Fruit fly (Drosophila melanogaster): ENCODE results near the gene CG13026.
A peak's percentile ranks its signal among the peaks of the same experiment; 100 is the strongest.

CG13026 gene

dm6 chr3L:16733246-16733645 lies 7.3 kb upstream of the CG13026 start, which contains the start of gene CG9701:
Gene CG9701, plus strand, starts transcription at chr3L:16733546.
- no peak for TF ChIP-seq CG31627 (GFP tag; optimal IDR thresholded peaks at IDR 0.05)
- no peak for TF ChIP-seq CG7368 (GFP tag; optimal IDR thresholded peaks at IDR 0.05)
- no peak for TF ChIP-seq CG6792 (GFP tag; optimal IDR thresholded peaks at IDR 0.05)
- TF ChIP-seq Lpt (GFP tag; optimal IDR thresholded peaks at IDR 0.05) = no peak
- no peak for TF ChIP-seq CG11902 (GFP tag; optimal IDR thresholded peaks at IDR 0.05)
- no peak for TF ChIP-seq CG8119 (GFP tag; IDR thresholded peaks at IDR 0.05)
- no peak for TF ChIP-seq acj6 (GFP tag; optimal IDR thresholded peaks at IDR 0.05)

- TF ChIP-seq svp (GFP tag) (no peak), Blimp-1 (GFP tag; optimal IDR thresholded peaks at IDR 0.05) (no peak), vri (GFP tag; optimal IDR thresholded peaks at IDR 0.05) (no peak), CG6792 (GFP tag; optimal IDR thresholded peaks at IDR 0.05) (no peak), OdsH (GFP tag; optimal IDR thresholded peaks at IDR 0.05) (no peak), CG16779 (tag; optimal IDR thresholded peaks at IDR 0.05) (no peak), Met (GFP tag; optimal IDR thresholded peaks at IDR 0.05) (no peak), CG1621 (tag; optimal IDR thresholded peaks at IDR 0.05) (no peak)
Measured at dm6 chr3L:16730645-16731044, 4.7 kb upstream of the CG13026 start, which contains the start of gene Dbp73D. Gene Dbp73D, minus strand, starts transcription at chr3L:16730818.

dm6 chr3L:16727939-16728635 lies 2.1 kb upstream of the CG13026 start, which contains the start of gene PGRP-SB1:
Gene PGRP-SB1, minus strand, starts transcription at chr3L:16727989.
- TF ChIP-seq esn (GFP tag; optimal IDR thresholded peaks at IDR 0.05) (peak; percentile 11), CG7368 (GFP tag; optimal IDR thresholded peaks at IDR 0.05) (no peak), svp (GFP tag) (peak; percentile 97)

- TF ChIP-seq CG10631 (GFP tag; optimal IDR thresholded peaks at IDR 0.05) = no peak
- TF ChIP-seq salr (GFP tag; optimal IDR thresholded peaks at IDR 0.05) = no peak
- no peak for TF ChIP-seq net (GFP tag; optimal IDR thresholded peaks at IDR 0.05)
- TF ChIP-seq Gug (GFP tag; IDR thresholded peaks at IDR 0.05) = no peak
- TF ChIP-seq CG31627 (GFP tag; optimal IDR thresholded peaks at IDR 0.05) = no peak
- TF ChIP-seq Sox14 (GFP tag; optimal IDR thresholded peaks at IDR 0.05) = no peak
- no peak for TF ChIP-seq Hr39 (GFP tag; optimal IDR thresholded peaks at IDR 0.05)
- no peak for TF ChIP-seq Eip93F (GFP tag; optimal IDR thresholded peaks at IDR 0.05)
- TF ChIP-seq CG11294 (GFP tag; IDR thresholded peaks at IDR 0.05) = no peak
- no peak for TF ChIP-seq Lpt (GFP tag; optimal IDR thresholded peaks at IDR 0.05)
- TF ChIP-seq fkh (GFP tag; optimal IDR thresholded peaks at IDR 0.05) = no peak
- TF ChIP-seq svp (GFP tag) = no peak
- no peak for TF ChIP-seq CG34406 (GFP tag; optimal IDR thresholded peaks at IDR 0.05)
- TF ChIP-seq CG32006 (GFP tag; optimal IDR thresholded peaks at IDR 0.05) = no peak
- TF ChIP-seq ss (GFP tag; optimal IDR thresholded peaks at IDR 0.05) = no peak
- no peak for TF ChIP-seq CG7368 (GFP tag; optimal IDR thresholded peaks at IDR 0.05)
- no peak for TF ChIP-seq CG6854 (GFP tag; optimal IDR thresholded peaks at IDR 0.05)
Measured at dm6 chr3L:16724561-16724960, 1.4 kb downstream of the CG13026 start, which contains the start of gene CG13031. Gene CG13031, plus strand, starts transcription at chr3L:16724861.

dm6 chr3L:16714193-16714538 lies 11.8 kb downstream of the CG13026 start:
- TF ChIP-seq CG6792 (GFP tag; optimal IDR thresholded peaks at IDR 0.05) (no peak), CG31627 (GFP tag; optimal IDR thresholded peaks at IDR 0.05) (peak; percentile 9), CG8119 (GFP tag; IDR thresholded peaks at IDR 0.05) (no peak), CG16779 (tag; optimal IDR thresholded peaks at IDR 0.05) (no peak), Sox15 (GFP tag; optimal IDR thresholded peaks at IDR 0.05) (no peak), CG8632 (GFP tag; optimal IDR thresholded peaks at IDR 0.05) (no peak), ss (GFP tag; optimal IDR thresholded peaks at IDR 0.05) (no peak), dac (GFP tag; optimal IDR thresholded peaks at IDR 0.05) (no peak), Eip93F (GFP tag; optimal IDR thresholded peaks at IDR 0.05) (no peak), CG15336 (GFP tag; IDR thresholded peaks at IDR 0.05) (0 out of 2 replicates have a peak, but pooled peaks have one; percentile 37), fkh (GFP tag; optimal IDR thresholded peaks at IDR 0.05) (peak; percentile 92), lz (GFP tag; optimal IDR thresholded peaks at IDR 0.05) (no peak), Ets96B (tag; optimal IDR thresholded peaks at IDR 0.05) (no peak), spab (GFP tag; optimal IDR thresholded peaks at IDR 0.05) (no peak), achi (GFP tag; optimal IDR thresholded peaks at IDR 0.05) (no peak), CG3919 (GFP tag; optimal IDR thresholded peaks at IDR 0.05) (no peak), CG3032 (tag; optimal IDR thresholded peaks at IDR 0.05) (no peak), vri (GFP tag; optimal IDR thresholded peaks at IDR 0.05) (no peak)

Measured in whole organism, prepupa.